Worm (Caenorhabditis elegans) whole organism, late embryonic: ENCODE measurements around the gene mrp-4.

Experiments used
- C38D4.7 ChIP-seq: fragments of 200-800 bp; sonication (Bioruptor generic); optimal IDR thresholded peaks from 2 replicates; lab custom pipeline; 2018; ENCODE audit warnings: mild to moderate bottlenecking, missing genetic modification characterization, moderate library complexity, missing compliant biosample characterization
- F13H6.1 ChIP-seq: sonication (generic microtip); optimal IDR thresholded peaks from 2 replicates; lab custom pipeline; 2016; ENCODE audit warnings: missing genetic modification characterization, missing compliant biosample characterization
- K09A11.1 ChIP-seq: sonication (generic microtip); optimal IDR thresholded peaks from 2 replicates; lab custom pipeline; 2017; ENCODE audit warnings: antibody characterized with exemption, mild to moderate bottlenecking, missing genetic modification characterization, missing compliant biosample characterization; ENCODE audit not compliant: insufficient read depth
- Y22D7AL.16 ChIP-seq: sonication (generic microtip); optimal IDR thresholded peaks from 2 replicates; lab custom pipeline; 2016; ENCODE audit warnings: missing genetic modification characterization, missing compliant biosample characterization
- ahr-1 ChIP-seq: sonication (generic microtip); optimal IDR thresholded peaks from 2 replicates; lab custom pipeline; 2016; ENCODE audit warnings: missing genetic modification characterization, missing compliant biosample characterization
- ama-1 ChIP-seq: fragments of 150-350 bp; optimal IDR thresholded peaks from 2 replicates; lab custom pipeline; 2014
- ceh-14 ChIP-seq: sonication (generic microtip); optimal IDR thresholded peaks from 2 replicates; lab custom pipeline; 2016; ENCODE audit warnings: missing genotype, missing genetic modification characterization, missing compliant biosample characterization
- ceh-18 ChIP-seq: sonication (generic microtip); optimal IDR thresholded peaks from 2 replicates; lab custom pipeline; 2016; ENCODE audit warnings: missing genetic modification characterization, missing compliant biosample characterization
- ceh-19 ChIP-seq: fragments of 200-800 bp; sonication (Bioruptor generic); optimal IDR thresholded peaks from 2 replicates; lab custom pipeline; 2018; ENCODE audit warnings: mild to moderate bottlenecking, missing genetic modification characterization, missing compliant biosample characterization
- ceh-2 ChIP-seq: sonication (generic microtip); optimal IDR thresholded peaks from 2 replicates; lab custom pipeline; 2016; ENCODE audit warnings: missing genotype, missing genetic modification characterization, missing compliant biosample characterization
- ceh-22 ChIP-seq: sonication (generic microtip); optimal IDR thresholded peaks from 2 replicates; lab custom pipeline; 2017; ENCODE audit warnings: missing biosample characterization, missing genetic modification characterization
- ceh-34 ChIP-seq: sonication (generic microtip); optimal IDR thresholded peaks from 2 replicates; lab custom pipeline; 2016; ENCODE audit warnings: mild to moderate bottlenecking, missing genetic modification characterization, missing compliant biosample characterization
- ceh-45 ChIP-seq: fragments of 200-800 bp; sonication (Bioruptor generic); IDR thresholded peaks from 2 replicates; pipeline ENCODE4 v1.3.6; 2022; ENCODE audit warnings: missing genetic modification reagents, missing genetic modification characterization, missing compliant biosample characterization
- ceh-48 ChIP-seq: sonication (generic microtip); optimal IDR thresholded peaks from 2 replicates; lab custom pipeline; 2016; ENCODE audit warnings: missing genetic modification characterization, inconsistent platforms, missing compliant biosample characterization
- che-1 ChIP-seq: sonication (generic microtip); optimal IDR thresholded peaks from 2 replicates; lab custom pipeline; 2016; ENCODE audit warnings: mild to moderate bottlenecking, missing genetic modification characterization, missing compliant biosample characterization
- dmd-4 ChIP-seq: sonication (generic microtip); optimal IDR thresholded peaks from 2 replicates; lab custom pipeline; 2016; ENCODE audit warnings: borderline replicate concordance, missing genetic modification characterization, missing compliant biosample characterization
- dve-1 ChIP-seq: sonication (generic microtip); optimal IDR thresholded peaks from 2 replicates; lab custom pipeline; 2017; ENCODE audit warnings: antibody characterized with exemption, mild to moderate bottlenecking, missing genetic modification characterization, missing compliant biosample characterization
- elt-2 ChIP-seq: sonication (generic microtip); optimal IDR thresholded peaks from 2 replicates; lab custom pipeline; 2016; ENCODE audit warnings: missing genetic modification reagents, missing genetic modification characterization, missing compliant biosample characterization
- elt-4 ChIP-seq: sonication (generic microtip); optimal IDR thresholded peaks from 2 replicates; lab custom pipeline; 2016; ENCODE audit warnings: missing genetic modification characterization, missing compliant biosample characterization
- eyg-1 ChIP-seq: sonication (generic microtip); optimal IDR thresholded peaks from 2 replicates; lab custom pipeline; 2016; ENCODE audit warnings: missing genotype, missing genetic modification characterization, missing compliant biosample characterization
- fax-1 ChIP-seq: sonication (generic microtip); optimal IDR thresholded peaks from 2 replicates; lab custom pipeline; 2016; ENCODE audit warnings: missing genotype, missing genetic modification characterization, missing compliant biosample characterization
- fkh-6 ChIP-seq: sonication (generic microtip); optimal IDR thresholded peaks from 2 replicates; lab custom pipeline; 2016; ENCODE audit warnings: missing genetic modification characterization, missing compliant biosample characterization
- hlh-13 ChIP-seq: fragments of 200-800 bp; sonication (Bioruptor generic); optimal IDR thresholded peaks from 2 replicates; lab custom pipeline; 2018; ENCODE audit warnings: mild to moderate bottlenecking, missing genetic modification characterization, missing compliant biosample characterization
- hlh-30 ChIP-seq: sonication (generic microtip); optimal IDR thresholded peaks from 2 replicates; lab custom pipeline; 2017; ENCODE audit warnings: antibody characterized with exemption, missing genetic modification characterization, missing compliant biosample characterization; ENCODE audit not compliant: insufficient read depth
- hlh-6 ChIP-seq: sonication (generic microtip); optimal IDR thresholded peaks from 2 replicates; lab custom pipeline; 2016; ENCODE audit warnings: missing genotype, missing genetic modification characterization, missing compliant biosample characterization
- hlh-8 ChIP-seq: sonication (generic microtip); optimal IDR thresholded peaks from 2 replicates; lab custom pipeline; 2016; ENCODE audit warnings: missing genotype, missing genetic modification characterization, missing compliant biosample characterization
- lim-6 ChIP-seq: sonication (generic microtip); optimal IDR thresholded peaks from 2 replicates; lab custom pipeline; 2016; ENCODE audit warnings: missing genetic modification characterization, missing compliant biosample characterization
- mec-3 ChIP-seq: sonication (generic microtip); optimal IDR thresholded peaks from 2 replicates; lab custom pipeline; 2016; ENCODE audit warnings: borderline replicate concordance, missing genetic modification characterization, missing compliant biosample characterization
- nhr-11 ChIP-seq: fragments of 150-350 bp; optimal IDR thresholded peaks from 2 replicates; lab custom pipeline; 2014; ENCODE audit warnings: missing biosample characterization, missing genetic modification characterization
- nhr-232 ChIP-seq: sonication (generic microtip); optimal IDR thresholded peaks from 2 replicates; lab custom pipeline; 2016; ENCODE audit warnings: missing genetic modification characterization, missing compliant biosample characterization
- npax-4 ChIP-seq: sonication (generic microtip); optimal IDR thresholded peaks from 2 replicates; lab custom pipeline; 2016; ENCODE audit warnings: missing genetic modification characterization, missing compliant biosample characterization
- pag-3 ChIP-seq: sonication (generic microtip); optimal IDR thresholded peaks from 2 replicates; lab custom pipeline; 2016; ENCODE audit warnings: missing compliant biosample characterization, missing genetic modification characterization, borderline replicate concordance
- pat-9 ChIP-seq: fragments of 200-800 bp; sonication (Bioruptor generic); optimal IDR thresholded peaks from 2 replicates; lab custom pipeline; 2018; ENCODE audit warnings: mild to moderate bottlenecking, missing genetic modification characterization, moderate library complexity, missing compliant biosample characterization
- pha-2 ChIP-seq: sonication (generic microtip); optimal IDR thresholded peaks from 2 replicates; lab custom pipeline; 2017; ENCODE audit warnings: mild to moderate bottlenecking, missing genetic modification characterization, missing compliant biosample characterization
- pha-4 ChIP-seq: fragments of 150-350 bp; optimal IDR thresholded peaks from 2 replicates; lab custom pipeline; 2018; ENCODE audit warnings: missing biosample characterization, missing genetic modification reagents, missing genetic modification characterization
- pqm-1 ChIP-seq: sonication (generic microtip); optimal IDR thresholded peaks from 2 replicates; lab custom pipeline; 2016; ENCODE audit warnings: missing genetic modification characterization, missing compliant biosample characterization
- pros-1 ChIP-seq: fragments of 150-350 bp; optimal IDR thresholded peaks from 2 replicates; lab custom pipeline; 2014; ENCODE audit warnings: missing biosample characterization, missing genetic modification reagents, missing genetic modification characterization
- ref-2 ChIP-seq: sonication (generic microtip); optimal IDR thresholded peaks from 2 replicates; lab custom pipeline; 2016; ENCODE audit warnings: missing genetic modification characterization, missing compliant biosample characterization
- sdc-2 ChIP-seq: sonication (generic microtip); optimal IDR thresholded peaks from 2 replicates; lab custom pipeline; 2016; ENCODE audit warnings: missing genotype, missing genetic modification characterization, missing compliant biosample characterization
- syd-9 ChIP-seq: sonication (generic microtip); optimal IDR thresholded peaks from 2 replicates; lab custom pipeline; 2016; ENCODE audit warnings: mild to moderate bottlenecking, missing genetic modification characterization, moderate library complexity, missing compliant biosample characterization
- tbx-2 ChIP-seq: sonication (generic microtip); optimal IDR thresholded peaks from 2 replicates; lab custom pipeline; 2016; ENCODE audit warnings: missing genetic modification characterization, missing compliant biosample characterization
- tbx-7 ChIP-seq: sonication (generic microtip); optimal IDR thresholded peaks from 2 replicates; lab custom pipeline; 2016; ENCODE audit warnings: missing genotype, missing genetic modification characterization, missing compliant biosample characterization
- unc-42 ChIP-seq: sonication (generic microtip); optimal IDR thresholded peaks from 2 replicates; lab custom pipeline; 2016; ENCODE audit warnings: missing genotype, missing genetic modification characterization, missing compliant biosample characterization
- unc-86 ChIP-seq: sonication (generic microtip); optimal IDR thresholded peaks from 2 replicates; lab custom pipeline; 2016; ENCODE audit warnings: missing genetic modification characterization, missing compliant biosample characterization
- ztf-16 ChIP-seq: sonication (generic microtip); optimal IDR thresholded peaks from 2 replicates; lab custom pipeline; 2017; ENCODE audit warnings: missing genetic modification characterization, missing compliant biosample characterization

The mrp-4 gene

DNA sequence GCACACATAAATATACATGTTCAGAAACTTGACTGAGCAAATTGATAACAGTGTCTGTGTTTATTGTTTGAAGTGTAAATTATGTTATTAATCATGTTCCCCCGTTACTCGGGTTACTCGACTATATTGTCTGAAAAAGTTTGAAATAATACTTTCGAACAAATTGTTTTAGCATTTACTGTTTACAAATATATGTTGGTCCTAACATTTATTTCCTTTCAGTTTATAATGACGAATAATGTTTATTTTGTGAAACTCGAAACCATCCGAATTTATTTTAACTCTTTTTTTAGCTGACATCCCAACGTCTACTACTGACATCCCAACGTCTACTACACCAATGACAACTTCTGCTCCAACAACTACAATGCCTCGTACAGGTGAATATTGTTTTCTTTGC, 15.3 kb upstream of the mrp-4 start, which contains the start of gene R07B1.7:
TSS of gene R07B1.7 (plus strand) at position 301 of the 400 bp plus-strand sequence.
- TF ChIP-seq C38D4.7 (GFP tag; lab: Kevin White, UChicago) = no peak
- TF ChIP-seq ahr-1 = no peak
- TF ChIP-seq ztf-16 = no peak
- no peak for TF ChIP-seq fax-1 (tag; lab: Kevin White, UChicago)
- no peak for TF ChIP-seq lim-6 (tag; lab: Kevin White, UChicago)
- no peak for TF ChIP-seq pha-4 (tag; lab: Kevin White, UChicago)
- TF ChIP-seq mec-3 (tag; lab: Kevin White, UChicago) = no peak
- no peak for TF ChIP-seq ceh-19
- TF ChIP-seq sdc-2 (tag; lab: Kevin White, UChicago) = no peak
- no peak for TF ChIP-seq hlh-13
- TF ChIP-seq F13H6.1 (tag; lab: Kevin White, UChicago) = no peak
- TF ChIP-seq dve-1 (tag; lab: Kevin White, UChicago) = no peak
- no peak for TF ChIP-seq tbx-2 (tag; lab: Kevin White, UChicago)
- no peak for TF ChIP-seq ceh-22 (tag; lab: Kevin White, UChicago)
- TF ChIP-seq syd-9 (tag; lab: Kevin White, UChicago) = no peak
- TF ChIP-seq npax-4 (tag; lab: Kevin White, UChicago) = no peak
- no peak for TF ChIP-seq tbx-7
- TF ChIP-seq ref-2 (tag; lab: Kevin White, UChicago) = no peak

DNA sequence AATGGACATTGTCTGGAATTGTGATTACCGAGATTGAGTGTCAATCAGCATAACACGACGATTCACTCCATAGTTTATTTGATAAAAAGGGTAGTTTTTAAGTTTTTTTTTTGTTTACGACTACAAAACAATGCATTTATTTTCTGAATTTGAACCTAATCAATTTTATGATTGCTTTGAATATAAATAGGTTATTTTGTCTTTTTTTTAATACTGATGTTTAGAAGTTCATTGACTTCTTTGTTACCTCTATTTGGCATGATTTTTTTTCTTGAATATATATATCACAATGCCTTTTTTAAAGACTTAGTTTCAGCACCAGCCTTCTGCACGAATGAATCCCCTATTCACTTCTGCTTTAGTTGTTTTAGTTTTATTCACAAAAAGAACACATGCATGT, 14.6 kb upstream of the mrp-4 start, which contains the start of gene R07B1.13:
TSS of gene R07B1.13 (plus strand) at position 301 of the 400 bp plus-strand sequence.
- no peak for TF ChIP-seq ceh-2 (tag; lab: Kevin White, UChicago)
- TF ChIP-seq K09A11.1 (tag; lab: Kevin White, UChicago) = no peak
- no peak for TF ChIP-seq eyg-1 (tag; lab: Kevin White, UChicago)
- TF ChIP-seq sdc-2 (tag; lab: Kevin White, UChicago) = no peak
- TF ChIP-seq nhr-232 = no peak
- no peak for TF ChIP-seq pqm-1 (tag; lab: Kevin White, UChicago)
- TF ChIP-seq C38D4.7 (GFP tag; lab: Kevin White, UChicago) = no peak
- TF ChIP-seq tbx-2 (tag; lab: Kevin White, UChicago) = no peak
- TF ChIP-seq fkh-6 (tag; lab: Kevin White, UChicago) = no peak
- TF ChIP-seq tbx-7 = no peak
- no peak for TF ChIP-seq ceh-48

DNA sequence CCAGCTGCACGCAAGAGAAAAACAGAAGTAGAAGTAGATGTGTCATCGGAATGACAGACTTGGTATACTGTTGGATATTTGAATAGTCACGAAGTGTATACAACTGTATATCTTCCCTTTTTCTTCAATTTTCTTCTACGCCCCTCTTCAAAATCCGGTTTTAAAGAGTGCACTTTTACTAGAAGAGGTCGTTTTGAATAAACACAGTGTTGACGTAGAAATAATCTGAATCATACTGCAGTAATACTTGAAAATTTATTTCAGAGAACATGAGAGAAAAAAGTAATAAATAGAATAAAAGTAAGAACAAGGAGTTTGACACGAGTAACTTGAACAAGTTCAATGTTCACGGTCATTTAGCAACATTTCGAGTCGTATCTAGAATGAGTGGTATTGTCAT, 11.5 kb upstream of the mrp-4 start, which contains the start of gene R07B1.8:
TSS of gene R07B1.8 (minus strand) at position 101 of the 400 bp plus-strand sequence.
- TF ChIP-seq npax-4 (tag; lab: Kevin White, UChicago) = no peak
- no peak for TF ChIP-seq che-1 (tag; lab: Kevin White, UChicago)
- TF ChIP-seq pha-2 (tag; lab: Kevin White, UChicago) = no peak
- no peak for TF ChIP-seq pag-3 (tag; lab: Kevin White, UChicago)
- no peak for TF ChIP-seq Y22D7AL.16
- TF ChIP-seq pat-9 (tag; lab: Kevin White, UChicago) = no peak
- no peak for TF ChIP-seq ahr-1
- no peak for TF ChIP-seq dmd-4 (tag; lab: Kevin White, UChicago)
- TF ChIP-seq ceh-34 (tag; lab: Kevin White, UChicago) = no peak

DNA sequence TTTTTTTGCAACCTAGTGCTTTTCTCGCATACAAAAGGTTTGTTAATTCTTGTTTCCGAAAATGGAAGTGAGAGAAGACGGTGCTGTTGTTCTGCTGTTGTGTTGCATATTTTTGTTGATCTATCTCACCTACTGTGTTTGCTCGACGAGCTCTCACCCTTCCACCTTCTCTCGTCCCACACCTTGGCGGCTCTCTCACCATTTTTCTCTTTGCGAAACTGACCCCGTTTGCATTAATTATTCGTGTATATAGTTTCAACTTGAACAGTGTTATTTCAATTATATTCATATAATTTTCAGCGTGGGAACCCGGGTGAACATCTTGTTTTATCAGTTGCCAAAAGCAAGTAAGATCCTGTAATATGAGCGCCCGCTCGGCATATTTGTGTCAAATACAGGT, 7.0 kb upstream of the mrp-4 start, which contains the start of gene R07B1.9:
TSS of gene R07B1.9 (plus strand) at position 301 of the 400 bp plus-strand sequence.
- no peak for TF ChIP-seq unc-86
- TF ChIP-seq hlh-30 (tag; lab: Kevin White, UChicago) = no peak
- TF ChIP-seq ceh-18 (tag; lab: Kevin White, UChicago) = no peak
- TF ChIP-seq pros-1 (tag; lab: Kevin White, UChicago) = no peak
- TF ChIP-seq nhr-11 (tag; lab: Kevin White, UChicago) = no peak
- TF ChIP-seq elt-4 (tag; lab: Kevin White, UChicago) = no peak
- TF ChIP-seq dve-1 (tag; lab: Kevin White, UChicago) = no peak
- no peak for TF ChIP-seq elt-2
- no peak for TF ChIP-seq eyg-1 (tag; lab: Kevin White, UChicago)
- TF ChIP-seq hlh-6 (tag; lab: Kevin White, UChicago) = no peak
- no peak for TF ChIP-seq ceh-14 (tag; lab: Kevin White, UChicago)
- no peak for TF ChIP-seq Y22D7AL.16
- TF ChIP-seq syd-9 (tag; lab: Kevin White, UChicago) = no peak
- TF ChIP-seq pha-2 (tag; lab: Kevin White, UChicago) = no peak
- TF ChIP-seq ama-1 (lab: Kevin White, UChicago) = no peak
- TF ChIP-seq unc-42 = no peak
- no peak for TF ChIP-seq ceh-45 (GFP tag; lab: Robert Waterston, UW)
- no peak for TF ChIP-seq hlh-8 (tag; lab: Kevin White, UChicago)
- TF ChIP-seq, all 69 proteins: peak for 0
